Worm (Caenorhabditis elegans) whole organism, L1 larva: ENCODE data around the gene Y57G7A.6.

Experiments
- C16A3.4 ChIP-seq: fragments of 150-350 bp; optimal IDR thresholded peaks from 2 replicates; lab custom pipeline; 2014; ENCODE audit warnings: missing biosample characterization, missing genetic modification characterization
- Y116A8C.19 ChIP-seq: sonication (generic microtip); optimal IDR thresholded peaks from 2 replicates; lab custom pipeline; 2016; ENCODE audit warnings: missing compliant biosample characterization, missing genetic modification characterization, borderline replicate concordance
- blmp-1 ChIP-seq: fragments of 150-350 bp; optimal IDR thresholded peaks from 2 replicates; lab custom pipeline; 2014; ENCODE audit warnings: missing biosample characterization, missing genetic modification characterization
- ceh-82 ChIP-seq, 3 experiments: fragments of 150-350 bp in 1 of 3; sonication (generic microtip) in 2 of 3; optimal IDR thresholded peaks; 2 replicates each; lab custom pipeline; 2014 to 2017; ENCODE audit warnings: missing biosample characterization in 3 of 3, missing genetic modification characterization in 3 of 3
- ceh-88 ChIP-seq: fragments of 200-800 bp; sonication (Bioruptor generic); IDR thresholded peaks from 2 replicates; pipeline ENCODE4 v1.3.6; 2022; ENCODE audit warnings: missing genetic modification characterization, missing compliant biosample characterization
- ces-1 ChIP-seq: fragments of 150-350 bp; optimal IDR thresholded peaks from 2 replicates; lab custom pipeline; 2014; ENCODE audit warnings: missing biosample characterization, missing genetic modification reagents, missing genetic modification characterization
- dpl-1 ChIP-seq, 3 experiments: fragments of 150-350 bp in 2 of 3; sonication (generic microtip) in 1 of 3; optimal IDR thresholded peaks; 2 replicates each; lab custom pipeline; 2014 to 2017; ENCODE audit warnings: missing biosample characterization in 3 of 3, missing genetic modification characterization in 3 of 3, missing genetic modification reagents in 3 of 3
- efl-1 ChIP-seq, 4 experiments: fragments of 150-350 bp; optimal IDR thresholded peaks in 3 of 4; peaks in 1 of 4; 1 replicate in 1 of 4; 2 replicates in 3 of 4; lab custom pipeline; 2014; ENCODE audit warnings: missing biosample characterization in 2 of 4, missing genetic modification characterization in 2 of 4, missing genetic modification reagents in 2 of 4
- elt-2 ChIP-seq: sonication (generic microtip); optimal IDR thresholded peaks from 2 replicates; lab custom pipeline; 2016; ENCODE audit warnings: missing genetic modification characterization, mild to moderate bottlenecking, inconsistent platforms, missing compliant biosample characterization, missing genetic modification reagents
- elt-3 ChIP-seq, 6 experiments: fragments of 150-350 bp in 1 of 6; sonication (generic microtip); optimal IDR thresholded peaks; 2 replicates each; lab custom pipeline; 2017 to 2018; ENCODE audit warnings: missing biosample characterization in 6 of 6, missing genetic modification characterization in 6 of 6, inconsistent platforms in 1 of 6
- fkh-10 ChIP-seq: sonication (generic microtip); optimal IDR thresholded peaks from 2 replicates; lab custom pipeline; 2017; ENCODE audit warnings: missing biosample characterization, missing genetic modification reagents, missing genetic modification characterization
- fkh-4 ChIP-seq: sonication (generic microtip); optimal IDR thresholded peaks from 2 replicates; lab custom pipeline; 2016; ENCODE audit warnings: missing compliant biosample characterization, missing genetic modification characterization, borderline replicate concordance
- fos-1 ChIP-seq: fragments of 150-350 bp; optimal IDR thresholded peaks from 2 replicates; lab custom pipeline; 2014; ENCODE audit warnings: missing biosample characterization, missing genetic modification characterization
- hpl-2 ChIP-seq: fragments of 150-350 bp; optimal IDR thresholded peaks from 2 replicates; lab custom pipeline; 2014; ENCODE audit warnings: missing biosample characterization, missing genetic modification reagents, missing genetic modification characterization
- jun-1 ChIP-seq: fragments of 150-350 bp; optimal IDR thresholded peaks from 2 replicates; lab custom pipeline; 2014; ENCODE audit warnings: missing biosample characterization, missing genetic modification reagents, missing genetic modification characterization
- lin-13 ChIP-seq: fragments of 150-350 bp; optimal IDR thresholded peaks from 2 replicates; lab custom pipeline; 2014; ENCODE audit warnings: missing biosample characterization, missing genetic modification reagents, missing genetic modification characterization
- lin-14 ChIP-seq: fragments of 200-800 bp; sonication (Bioruptor generic); optimal IDR thresholded peaks from 2 replicates; lab custom pipeline; 2018; ENCODE audit warnings: mild to moderate bottlenecking, missing genetic modification characterization, moderate library complexity, missing compliant biosample characterization
- lin-35 ChIP-seq, 2 experiments: fragments of 150-350 bp; optimal IDR thresholded peaks; 2 replicates each; lab custom pipeline; 2014; ENCODE audit warnings: missing biosample characterization in 2 of 2, missing genetic modification characterization in 2 of 2, missing genetic modification reagents in 2 of 2
- lin-39 ChIP-seq: fragments of 150-350 bp; optimal IDR thresholded peaks from 2 replicates; lab custom pipeline; 2014; ENCODE audit warnings: missing biosample characterization, missing genetic modification reagents, missing genetic modification characterization
- lir-3 ChIP-seq: sonication (generic microtip); optimal IDR thresholded peaks from 2 replicates; lab custom pipeline; 2016; ENCODE audit warnings: mild to moderate bottlenecking, missing genetic modification characterization, moderate library complexity, missing compliant biosample characterization; ENCODE audit not compliant: poor library complexity
- lsy-2 ChIP-seq, 2 experiments: fragments of 150-350 bp; optimal IDR thresholded peaks; 2 replicates each; lab custom pipeline; 2014; ENCODE audit warnings: missing biosample characterization in 2 of 2, missing genetic modification characterization in 2 of 2
- mdl-1 ChIP-seq, 2 experiments: fragments of 150-350 bp; optimal IDR thresholded peaks; 2 replicates each; lab custom pipeline; 2014 to 2017; ENCODE audit warnings: missing biosample characterization in 2 of 2, missing genetic modification characterization in 2 of 2, inconsistent platforms in 1 of 2
- mef-2 ChIP-seq: fragments of 150-350 bp; optimal IDR thresholded peaks from 2 replicates; lab custom pipeline; 2014; ENCODE audit warnings: missing biosample characterization, missing genetic modification characterization
- mep-1 ChIP-seq: fragments of 150-350 bp; optimal IDR thresholded peaks from 2 replicates; lab custom pipeline; 2014; ENCODE audit warnings: missing biosample characterization, missing genetic modification characterization
- nhr-19 ChIP-seq: fragments of 200-800 bp; sonication (Bioruptor generic); conservative IDR thresholded peaks from 2 replicates; pipeline ENCODE4 v1.3.6; 2022; ENCODE audit warnings: missing genetic modification characterization, missing compliant biosample characterization
- nhr-20 ChIP-seq: sonication (generic microtip); optimal IDR thresholded peaks from 2 replicates; lab custom pipeline; 2016; ENCODE audit warnings: mild to moderate bottlenecking, missing genetic modification characterization, missing compliant biosample characterization
- nhr-47 ChIP-seq: sonication (generic microtip); optimal IDR thresholded peaks from 2 replicates; lab custom pipeline; 2016; ENCODE audit warnings: mild to moderate bottlenecking, missing genetic modification characterization, moderate library complexity, missing compliant biosample characterization
- nhr-71 ChIP-seq: sonication (generic microtip); optimal IDR thresholded peaks from 2 replicates; lab custom pipeline; 2016; ENCODE audit warnings: mild to moderate bottlenecking, missing genetic modification characterization, moderate library complexity, missing compliant biosample characterization
- nhr-76 ChIP-seq: sonication (generic microtip); optimal IDR thresholded peaks from 2 replicates; lab custom pipeline; 2017; ENCODE audit warnings: missing biosample characterization, missing genetic modification characterization
- nhr-77 ChIP-seq: fragments of 150-350 bp; optimal IDR thresholded peaks from 2 replicates; lab custom pipeline; 2014; ENCODE audit warnings: missing biosample characterization, missing genetic modification characterization
- nhr-85 ChIP-seq: sonication (generic microtip); peaks from one replicate; lab custom pipeline; 2016; ENCODE audit warnings: missing genetic modification characterization, inconsistent platforms, missing compliant biosample characterization
- pag-3 ChIP-seq: sonication (generic microtip); optimal IDR thresholded peaks from 2 replicates; lab custom pipeline; 2017; ENCODE audit warnings: missing genetic modification characterization, mild to moderate bottlenecking, missing compliant biosample characterization, antibody characterized with exemption, borderline replicate concordance; ENCODE audit not compliant: insufficient read depth
- pax-3 ChIP-seq: fragments of 200-800 bp; sonication (Bioruptor generic); optimal IDR thresholded peaks from 2 replicates; lab custom pipeline; 2018; ENCODE audit warnings: mild to moderate bottlenecking, missing genetic modification characterization, moderate library complexity, missing compliant biosample characterization
- rnt-1 ChIP-seq: sonication (generic microtip); optimal IDR thresholded peaks from 2 replicates; lab custom pipeline; 2016; ENCODE audit warnings: mild to moderate bottlenecking, missing genetic modification characterization, moderate library complexity, missing compliant biosample characterization
- skn-1 ChIP-seq: fragments of 150-350 bp; optimal IDR thresholded peaks from 2 replicates; lab custom pipeline; 2014; ENCODE audit warnings: missing biosample characterization, missing genetic modification characterization
- snpc-4 ChIP-seq: fragments of 150-350 bp; optimal IDR thresholded peaks from 2 replicates; lab custom pipeline; 2014; ENCODE audit warnings: missing biosample characterization, missing genetic modification characterization
- sox-4 ChIP-seq: sonication (generic microtip); optimal IDR thresholded peaks from 2 replicates; lab custom pipeline; 2016; ENCODE audit warnings: missing genetic modification characterization, missing compliant biosample characterization
- sup-37 ChIP-seq: fragments of 200-800 bp; sonication (Bioruptor generic); optimal IDR thresholded peaks from 2 replicates; lab custom pipeline; 2018; ENCODE audit warnings: mild to moderate bottlenecking, missing genetic modification characterization, missing compliant biosample characterization
- swsn-7 ChIP-seq: sonication (generic microtip); optimal IDR thresholded peaks from 2 replicates; lab custom pipeline; 2016; ENCODE audit warnings: missing genetic modification characterization, missing compliant biosample characterization
- tbx-2 ChIP-seq: sonication (generic microtip); optimal IDR thresholded peaks from 2 replicates; lab custom pipeline; 2016; ENCODE audit warnings: missing genetic modification characterization, missing compliant biosample characterization
- tlp-1 ChIP-seq: fragments of 150-350 bp; optimal IDR thresholded peaks from 2 replicates; lab custom pipeline; 2014; ENCODE audit warnings: missing biosample characterization, missing genetic modification characterization
- unc-130 ChIP-seq: fragments of 150-350 bp; optimal IDR thresholded peaks from 2 replicates; lab custom pipeline; 2017; ENCODE audit warnings: missing biosample characterization, missing genetic modification characterization, inconsistent platforms
- ztf-11 ChIP-seq, 2 experiments: sonication (generic microtip); optimal IDR thresholded peaks; 2 replicates each; lab custom pipeline; 2016 to 2017; ENCODE audit warnings: missing genetic modification characterization in 2 of 2, missing biosample characterization in 1 of 2, missing compliant biosample characterization in 1 of 2
- ztf-4 ChIP-seq: fragments of 150-350 bp; optimal IDR thresholded peaks from 2 replicates; lab custom pipeline; 2014; ENCODE audit warnings: missing biosample characterization, missing genetic modification characterization

Gene Y57G7A.6

DNA sequence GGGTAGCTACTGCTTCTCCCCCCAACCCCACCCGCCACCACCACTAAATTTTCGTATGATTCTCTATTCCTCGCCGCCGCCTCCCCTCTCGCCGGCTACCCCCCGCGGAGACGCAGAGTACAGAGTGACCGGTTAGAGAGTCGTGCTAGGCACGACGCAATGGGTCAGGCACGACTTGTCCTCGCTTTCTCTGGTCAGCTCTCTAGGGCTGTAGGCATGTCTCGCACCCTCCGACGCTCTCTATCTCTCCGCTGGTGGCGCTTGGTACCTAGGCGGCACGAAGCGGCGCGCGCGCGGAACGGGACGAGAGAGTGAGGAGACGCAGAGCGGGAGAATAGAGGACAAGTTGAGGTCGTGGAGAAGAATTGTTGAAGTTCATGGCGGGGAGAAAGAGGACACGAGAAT is 38.6 kb downstream of the Y57G7A.6 start (continued):
- peak; percentile 11 for TF ChIP-seq sup-37 (GFP tag; lab: Kevin White, UChicago)
- TF ChIP-seq nhr-20 (tag; lab: Kevin White, UChicago): peak; percentile 77
- TF ChIP-seq lin-13 (GFP tag; lab: Kevin White, UChicago): no peak
- TF ChIP-seq tbx-2 (tag; lab: Kevin White, UChicago): peak; percentile 79
- peak; percentile 83 for TF ChIP-seq jun-1 (tag; lab: Kevin White, UChicago)
- peak; percentile 91 for TF ChIP-seq ztf-4 (tag; lab: Kevin White, UChicago)
- peak in 1 of 2 experiments; percentile 74 for TF ChIP-seq mdl-1 (tag; optimal IDR thresholded peaks at IDR 0.05; lab: Kevin White, UChicago)
- TF ChIP-seq, all 84 proteins: peak for 40

DNA sequence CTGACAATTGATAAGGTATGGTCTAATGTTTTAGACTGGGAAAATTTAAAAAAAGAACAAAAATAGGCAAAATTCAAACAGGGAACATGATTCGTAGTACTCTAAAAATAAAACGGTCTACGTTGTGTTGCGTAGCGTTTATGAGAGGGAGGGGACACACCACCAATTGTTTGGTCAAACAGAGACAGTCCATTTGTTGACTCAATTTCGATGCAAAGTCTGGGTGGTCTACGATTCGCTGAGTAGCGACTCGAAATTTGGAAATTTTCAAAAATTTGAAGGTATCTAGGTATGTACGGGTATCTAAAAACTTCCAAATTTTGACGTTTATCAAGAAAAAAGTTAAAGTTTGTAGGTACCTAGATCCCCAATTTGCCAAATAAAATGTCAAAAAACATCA is 39.6 kb downstream of the Y57G7A.6 start:
- TF ChIP-seq lir-3 (tag; lab: Kevin White, UChicago) (no peak), mef-2 (tag; lab: Kevin White, UChicago) (no peak), lin-14 (GFP tag; lab: Kevin White, UChicago) (peak; percentile 2), dpl-1 (GFP tag; optimal IDR thresholded peaks at IDR 0.05; lab: Kevin White, UChicago) (no peak), fos-1 (tag; lab: Kevin White, UChicago) (no peak), nhr-77 (tag; lab: Kevin White, UChicago) (no peak), mep-1 (tag; lab: Kevin White, UChicago) (no peak), ces-1 (GFP tag; lab: Kevin White, UChicago) (no peak), C16A3.4 (tag; lab: Kevin White, UChicago) (no peak), fkh-4 (tag; lab: Kevin White, UChicago) (no peak), pax-3 (tag; lab: Kevin White, UChicago) (no peak), snpc-4 (tag; lab: Kevin White, UChicago) (no peak), tlp-1 (tag; lab: Kevin White, UChicago) (no peak), unc-130 (tag; lab: Kevin White, UChicago) (no peak), nhr-85 (tag; lab: Kevin White, UChicago) (peak; percentile 55), hpl-2 (GFP tag; lab: Kevin White, UChicago) (no peak)
- TF ChIP-seq, all 84 proteins: peak for 2

DNA sequence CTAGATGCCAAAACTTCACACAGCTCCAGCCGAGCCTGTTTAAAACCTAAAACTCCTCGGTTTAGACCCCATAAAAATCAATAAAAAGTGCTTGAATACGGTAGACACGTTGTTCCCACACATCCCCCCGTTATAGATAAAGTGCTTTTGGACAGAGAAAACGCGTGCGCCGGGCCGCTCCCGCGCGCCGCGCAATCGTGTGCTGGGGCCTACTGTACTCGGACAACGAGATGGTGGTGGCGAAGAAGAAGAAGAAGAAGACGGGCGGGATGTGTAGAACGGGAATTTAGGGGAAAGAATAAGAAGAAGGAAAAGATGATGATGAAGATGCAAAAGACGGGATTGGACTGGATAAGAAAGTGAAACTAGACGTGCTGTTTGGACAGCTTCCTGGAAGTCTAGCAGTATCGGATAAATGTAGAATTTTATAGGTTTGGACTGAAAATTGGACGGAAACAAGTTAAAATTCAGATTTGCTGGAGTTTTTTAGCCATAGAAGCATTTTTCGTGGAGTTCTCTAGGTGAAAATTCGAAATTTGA is 40.9 kb downstream of the Y57G7A.6 start:
- TF ChIP-seq nhr-85 (tag; lab: Kevin White, UChicago) (peak; percentile 10), nhr-47 (tag; lab: Kevin White, UChicago) (no peak), snpc-4 (tag; lab: Kevin White, UChicago) (no peak), elt-2 (tag; lab: Kevin White, UChicago) (no peak), blmp-1 (tag; lab: Kevin White, UChicago) (peak; percentile 92)

DNA sequence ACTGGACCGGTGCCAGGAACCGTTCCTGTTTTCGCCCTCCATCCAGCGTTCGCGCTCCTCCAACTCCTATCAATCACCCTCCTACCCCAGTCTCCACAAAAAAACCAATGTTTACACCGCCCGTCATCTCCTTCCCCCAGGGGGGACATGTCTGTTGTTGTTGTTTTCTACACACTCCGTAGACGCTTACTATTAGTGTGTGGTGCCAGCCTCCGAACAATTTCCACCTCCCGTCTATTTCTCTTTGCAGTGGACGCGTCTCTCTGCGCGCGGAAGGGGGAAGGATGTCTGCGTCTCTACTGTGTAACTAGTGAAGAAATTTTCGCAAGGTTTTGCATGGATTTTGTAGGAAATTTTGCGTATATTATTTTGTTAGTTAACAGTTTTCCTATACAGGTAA is 42.9 kb downstream of the Y57G7A.6 start:
- TF ChIP-seq lin-14 (GFP tag; lab: Kevin White, UChicago) (peak; percentile 53), mep-1 (tag; lab: Kevin White, UChicago) (peak; percentile 30), blmp-1 (tag; lab: Kevin White, UChicago) (peak; percentile 66), nhr-19 (GFP tag; lab: Robert Waterston, UW) (no peak; the same call in 1 of the 2 replicates), C16A3.4 (tag; lab: Kevin White, UChicago) (no peak), hpl-2 (GFP tag; lab: Kevin White, UChicago) (no peak), fkh-10 (GFP tag; lab: Kevin White, UChicago) (no peak), lin-39 (tag; lab: Kevin White, UChicago) (no peak), Y116A8C.19 (tag; lab: Kevin White, UChicago) (no peak), ceh-88 (GFP tag; lab: Robert Waterston, UW) (no peak), pag-3 (tag; lab: Kevin White, UChicago) (no peak), elt-3 (tag; optimal IDR thresholded peaks at IDR 0.05; lab: Kevin White, UChicago) (peak in 1 of 6 experiments; percentile 1), nhr-85 (tag; lab: Kevin White, UChicago) (peak; percentile 6), lsy-2 (tag; optimal IDR thresholded peaks at IDR 0.05; lab: Kevin White, UChicago) (peak in 1 of 2 experiments; percentile 17), rnt-1 (tag; lab: Kevin White, UChicago) (peak; percentile 31), sox-4 (no peak), nhr-71 (peak; percentile 11), swsn-7 (tag; lab: Kevin White, UChicago) (no peak), nhr-76 (tag; lab: Kevin White, UChicago) (no peak), tbx-2 (tag; lab: Kevin White, UChicago) (no peak), efl-1 (optimal IDR thresholded peaks at IDR 0.05; lab: Kevin White, UChicago) (peak; percentile 33 to 62), efl-1 (GFP tag; optimal IDR thresholded peaks at IDR 0.05 in 1 of 2; lab: Kevin White, UChicago) (peak in 1 of 2 experiments; percentile 72), ceh-82 (tag; optimal IDR thresholded peaks at IDR 0.05; lab: Kevin White, UChicago) (peak in 1 of 3 experiments; percentile 60), ztf-11 (tag; optimal IDR thresholded peaks at IDR 0.05; lab: Kevin White, UChicago) (no peak), lin-35 (GFP tag; optimal IDR thresholded peaks at IDR 0.05; lab: Kevin White, UChicago) (peak in 1 of 2 experiments; percentile 7), skn-1 (tag; lab: Kevin White, UChicago) (no peak)
